Worm (Caenorhabditis elegans): ENCODE results near the gene F20D6.5.

ce11 chrV:8212816-8213215 lies 51.1 kb downstream of the F20D6.5 start:
- TF ChIP-seq egl-27 (tag; optimal IDR thresholded peaks at IDR 0.05) (no peak), lin-13 (GFP tag; optimal IDR thresholded peaks at IDR 0.05) (no peak), snpc-4 (tag; optimal IDR thresholded peaks at IDR 0.05) (no peak), nhr-12 (tag; optimal IDR thresholded peaks at IDR 0.05) (no peak), lsy-2 (tag; optimal IDR thresholded peaks at IDR 0.05) (no peak), skn-1 (tag; optimal IDR thresholded peaks at IDR 0.05) (no peak), nhr-23 (tag; optimal IDR thresholded peaks at IDR 0.05) (no peak), elt-1 (tag; optimal IDR thresholded peaks at IDR 0.05) (no peak), nhr-11 (tag; optimal IDR thresholded peaks at IDR 0.05) (no peak), unc-39 (tag; optimal IDR thresholded peaks at IDR 0.05) (no peak), lin-39 (tag; optimal IDR thresholded peaks at IDR 0.05) (no peak)

Measured in whole organism, L2 larva.